Worm (Caenorhabditis elegans) whole organism, L4 larva: ENCODE results near the gene K02E11.6.

Source experiments
- F49E8.2 ChIP-seq: sonication (generic microtip); optimal IDR thresholded peaks from 2 replicates; lab custom pipeline; 2016; ENCODE audit warnings: missing compliant biosample characterization, mild to moderate bottlenecking, missing genetic modification characterization, borderline replicate concordance
- cey-2 ChIP-seq: sonication (generic microtip); optimal IDR thresholded peaks from 3 replicates; lab custom pipeline; 2017; ENCODE audit warnings: missing genetic modification characterization, mild to moderate bottlenecking, missing compliant biosample characterization, antibody characterized with exemption, borderline replicate concordance; ENCODE audit not compliant: insufficient read depth
- daf-8 ChIP-seq: fragments of 200-800 bp; sonication (Bioruptor generic); IDR thresholded peaks from 2 replicates; pipeline ENCODE4 v1.3.6; 2022; ENCODE audit warnings: missing genetic modification characterization, missing compliant biosample characterization
- lin-1 ChIP-seq: fragments of 200-800 bp; sonication (Bioruptor generic); IDR thresholded peaks from 2 replicates; pipeline ENCODE4 v1.3.6; 2022; ENCODE audit warnings: missing genetic modification reagents, missing genetic modification characterization, missing compliant biosample characterization
- nhr-111 ChIP-seq: fragments of 200-800 bp; sonication (Bioruptor generic); optimal IDR thresholded peaks from 2 replicates; lab custom pipeline; 2018; ENCODE audit warnings: mild to moderate bottlenecking, missing genetic modification characterization, missing compliant biosample characterization
- nhr-237 ChIP-seq: sonication (generic microtip); optimal IDR thresholded peaks from 2 replicates; lab custom pipeline; 2017; ENCODE audit warnings: missing biosample characterization, missing genetic modification characterization
- nhr-25 ChIP-seq: sonication (generic microtip); optimal IDR thresholded peaks from 2 replicates; lab custom pipeline; 2017; ENCODE audit warnings: missing genetic modification characterization, mild to moderate bottlenecking, missing compliant biosample characterization, antibody characterized with exemption, moderate library complexity, borderline replicate concordance; ENCODE audit not compliant: insufficient read depth
- nhr-28 ChIP-seq: fragments of 150-350 bp; optimal IDR thresholded peaks from 2 replicates; lab custom pipeline; 2014; ENCODE audit warnings: missing biosample characterization, missing genetic modification characterization
- nhr-76 ChIP-seq: fragments of 150-350 bp; optimal IDR thresholded peaks from 2 replicates; lab custom pipeline; 2014; ENCODE audit warnings: missing biosample characterization, missing genetic modification characterization
- nhr-77 ChIP-seq: fragments of 150-350 bp; optimal IDR thresholded peaks from 2 replicates; lab custom pipeline; 2014; ENCODE audit warnings: missing biosample characterization, missing genetic modification characterization
- spr-1 ChIP-seq: sonication (generic microtip); optimal IDR thresholded peaks from 2 replicates; lab custom pipeline; 2016; ENCODE audit warnings: mild to moderate bottlenecking, missing genetic modification characterization, missing compliant biosample characterization
- unc-39 ChIP-seq: sonication (generic microtip); optimal IDR thresholded peaks from 2 replicates; lab custom pipeline; 2017; ENCODE audit warnings: missing biosample characterization, missing genetic modification characterization
- zag-1 ChIP-seq: fragments of 150-350 bp; optimal IDR thresholded peaks from 2 replicates; lab custom pipeline; 2014; ENCODE audit warnings: missing biosample characterization, missing genetic modification characterization

DNA sequence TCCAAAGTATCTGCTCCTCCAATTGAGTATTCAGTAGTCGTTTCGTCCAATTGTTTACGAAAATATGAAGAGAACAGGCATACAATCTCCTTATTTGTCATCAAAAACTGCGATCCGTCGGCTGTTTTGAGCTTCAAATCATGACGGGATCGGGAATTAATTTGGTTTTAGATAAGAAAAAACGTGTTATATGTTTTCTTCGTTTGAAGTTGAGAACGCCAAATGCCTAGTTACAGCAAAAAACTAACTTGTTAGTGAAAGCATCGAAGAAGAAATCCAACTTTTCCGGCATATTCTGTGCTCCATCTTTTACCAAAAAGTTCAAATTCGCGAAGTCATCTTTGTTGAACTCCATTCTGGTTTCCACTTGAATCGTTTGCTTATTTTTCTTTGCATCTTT is 40.8 kb downstream of the K02E11.6 start, which contains the start of gene F14D7.1:
- no peak for TF ChIP-seq nhr-76 (tag; lab: Kevin White, UChicago)
- TF ChIP-seq F49E8.2 (tag; lab: Kevin White, UChicago) = no peak
- TF ChIP-seq spr-1 (tag; lab: Kevin White, UChicago) = no peak
- no peak for TF ChIP-seq nhr-77
- no peak for TF ChIP-seq daf-8 (GFP tag; lab: Robert Waterston, UW)
- TF ChIP-seq nhr-111 (GFP tag; lab: Kevin White, UChicago) = no peak
- no peak for TF ChIP-seq unc-39 (tag; lab: Kevin White, UChicago)
- TF ChIP-seq nhr-28 (tag; lab: Kevin White, UChicago) = no peak
- no peak for TF ChIP-seq lin-1 (GFP tag; lab: Robert Waterston, UW)
- no peak for TF ChIP-seq nhr-237
- no peak for TF ChIP-seq zag-1 (tag; lab: Kevin White, UChicago)
- TF ChIP-seq nhr-25 = no peak
- TF ChIP-seq cey-2 (tag; lab: Kevin White, UChicago) = no peak
